Fruit fly (Drosophila melanogaster): ENCODE results near the gene wkd.

Gene wkd

DNA sequence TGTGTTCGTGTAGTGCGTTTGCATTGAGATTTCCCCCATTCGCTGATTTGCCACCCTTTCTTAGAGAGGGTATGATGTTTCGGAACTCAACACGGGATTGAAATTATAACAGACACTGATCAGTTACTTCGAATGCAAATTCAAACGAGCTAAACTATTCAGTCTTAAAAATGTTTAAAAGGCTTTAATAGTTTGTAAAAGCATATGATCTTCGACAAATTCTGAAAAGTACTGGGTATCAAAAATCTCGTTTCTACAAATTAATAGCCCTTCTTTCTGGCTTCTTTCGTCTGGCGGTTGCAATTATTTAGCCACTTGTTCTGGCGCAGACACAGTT, 845 bp downstream of the wkd start (continued):
- TF ChIP-seq yki (optimal IDR thresholded peaks at IDR 0.05) (no peak), CG17912 (GFP tag; optimal IDR thresholded peaks at IDR 0.05) (no peak), repo (GFP tag; optimal IDR thresholded peaks at IDR 0.05) (peak; percentile 36), CG11398 (GFP tag; optimal IDR thresholded peaks at IDR 0.05) (peak; percentile 43), Elba2 (GFP tag; optimal IDR thresholded peaks at IDR 0.05) (no peak), CG4707 (GFP tag; optimal IDR thresholded peaks at IDR 0.05) (no peak), lilli (GFP tag; optimal IDR thresholded peaks at IDR 0.05) (peak; percentile 72), salm (tag; optimal IDR thresholded peaks at IDR 0.05) (peak; percentile 52), hbn (GFP tag; IDR thresholded peaks at IDR 0.05; ENCODE audit: partially characterized antibody) (no peak), disco-r (GFP tag; optimal IDR thresholded peaks at IDR 0.05) (peak; percentile 30), CG14014 (GFP tag; IDR thresholded peaks at IDR 0.05) (peak; percentile 69), Poxn (GFP tag; IDR thresholded peaks at IDR 0.05) (no peak), oc (tag; optimal IDR thresholded peaks at IDR 0.05) (peak; percentile 75), CG10147 (GFP tag; optimal IDR thresholded peaks at IDR 0.05) (no peak), bbx (GFP tag; IDR thresholded peaks at IDR 0.05; ENCODE audit: partially characterized antibody) (no peak), CkIIα-i1 (GFP tag; IDR thresholded peaks at IDR 0.05) (no peak), CG18599 (GFP tag; optimal IDR thresholded peaks at IDR 0.05) (no peak), usp (GFP tag; optimal IDR thresholded peaks at IDR 0.05) (no peak), Xrp1 (GFP tag; IDR thresholded peaks at IDR 0.05) (peak; percentile 73), onecut (GFP tag; IDR thresholded peaks at IDR 0.05) (peak; percentile 56), CG17829 (tag; optimal IDR thresholded peaks at IDR 0.05) (peak; percentile 67), pnt (GFP tag; optimal IDR thresholded peaks at IDR 0.05) (peak; percentile 50), pan (optimal IDR thresholded peaks at IDR 0.05) (no peak), pan (GFP tag; optimal IDR thresholded peaks at IDR 0.05 in 1 of 2, IDR thresholded peaks at IDR 0.05 in 1 of 2) (peak in 1 of 2 experiments; percentile 87), fu2 (GFP tag; optimal IDR thresholded peaks at IDR 0.05) (peak; percentile 9), CG18619 (GFP tag; optimal IDR thresholded peaks at IDR 0.05) (no peak), Jarid2 (GFP tag; optimal IDR thresholded peaks at IDR 0.05) (no peak), Dek (tag; optimal IDR thresholded peaks at IDR 0.05) (peak; percentile 47), Hr3 (GFP tag; optimal IDR thresholded peaks at IDR 0.05) (peak; percentile 57), croc (GFP tag; conservative IDR thresholded peaks at IDR 0.05) (no peak), Rx (GFP tag; IDR thresholded peaks at IDR 0.05) (peak; percentile 55), CG3163 (GFP tag; optimal IDR thresholded peaks at IDR 0.05) (peak; percentile 41), Ptx1 (GFP tag; IDR thresholded peaks at IDR 0.05) (peak; percentile 87), peb (GFP tag; IDR thresholded peaks at IDR 0.05) (peak; percentile 64), ab (GFP tag; optimal IDR thresholded peaks at IDR 0.05) (no peak), gce (GFP tag; IDR thresholded peaks at IDR 0.05) (peak; percentile 66; the same call in 1 of the 3 replicates), Doc2 (GFP tag; IDR thresholded peaks at IDR 0.05) (peak; percentile 8; the same call in 1 of the 2 replicates), caup (GFP tag; optimal IDR thresholded peaks at IDR 0.05; ENCODE audit: severe bottlenecking) (peak; percentile 45), CG12236 (GFP tag; optimal IDR thresholded peaks at IDR 0.05) (peak; percentile 58), MBD-R2 (GFP tag; IDR thresholded peaks at IDR 0.05) (0 out of 2 replicates have a peak, but pooled peaks have one; percentile 26), YL-1 (GFP tag; optimal IDR thresholded peaks at IDR 0.05) (no peak), CG15073 (GFP tag; optimal IDR thresholded peaks at IDR 0.05) (no peak), CG7928 (GFP tag; optimal IDR thresholded peaks at IDR 0.05) (no peak), gsb (GFP tag; IDR thresholded peaks at IDR 0.05) (no peak), CG30020 (tag; optimal IDR thresholded peaks at IDR 0.05) (no peak), CG10431 (GFP tag; optimal IDR thresholded peaks at IDR 0.05) (no peak), CG11093 (GFP tag; IDR thresholded peaks at IDR 0.05) (peak; percentile 56; the same call in 1 of the 3 replicates), p53 (GFP tag; optimal IDR thresholded peaks at IDR 0.05) (no peak), TFAM (GFP tag; optimal IDR thresholded peaks at IDR 0.05) (no peak), ac (GFP tag; optimal IDR thresholded peaks at IDR 0.05) (no peak), CG1602 (GFP tag; optimal IDR thresholded peaks at IDR 0.05) (peak; percentile 26), CG9797 (GFP tag; optimal IDR thresholded peaks at IDR 0.05) (no peak), CG14710 (tag; optimal IDR thresholded peaks at IDR 0.05) (peak; percentile 21)

Data from whole organism, embryonic.